Worm (Caenorhabditis elegans) whole organism, late embryonic: Measurements from ENCODE around the gene mtcu-2.
A peak's percentile ranks its signal among the peaks of the same experiment; 100 is the strongest.

ENCODE experiments used
- C08G9.2 ChIP-seq: sonication (generic microtip); optimal IDR thresholded peaks from 2 replicates; lab custom pipeline; 2016; ENCODE audit warnings: mild to moderate bottlenecking, missing genetic modification characterization, moderate library complexity, missing compliant biosample characterization
- C38D4.7 ChIP-seq: fragments of 200-800 bp; sonication (Bioruptor generic); optimal IDR thresholded peaks from 2 replicates; lab custom pipeline; 2018; ENCODE audit warnings: mild to moderate bottlenecking, missing genetic modification characterization, moderate library complexity, missing compliant biosample characterization
- F13H6.1 ChIP-seq: sonication (generic microtip); optimal IDR thresholded peaks from 2 replicates; lab custom pipeline; 2016; ENCODE audit warnings: missing genetic modification characterization, missing compliant biosample characterization
- K02D7.2 ChIP-seq: sonication (generic microtip); optimal IDR thresholded peaks from 2 replicates; lab custom pipeline; 2017; ENCODE audit warnings: mild to moderate bottlenecking, missing genetic modification characterization, missing compliant biosample characterization
- Y22D7AL.16 ChIP-seq: sonication (generic microtip); optimal IDR thresholded peaks from 2 replicates; lab custom pipeline; 2016; ENCODE audit warnings: missing genetic modification characterization, missing compliant biosample characterization
- ceh-14 ChIP-seq: sonication (generic microtip); optimal IDR thresholded peaks from 2 replicates; lab custom pipeline; 2016; ENCODE audit warnings: missing genotype, missing genetic modification characterization, missing compliant biosample characterization
- ceh-18 ChIP-seq: sonication (generic microtip); optimal IDR thresholded peaks from 2 replicates; lab custom pipeline; 2016; ENCODE audit warnings: missing genetic modification characterization, missing compliant biosample characterization
- ceh-19 ChIP-seq: fragments of 200-800 bp; sonication (Bioruptor generic); optimal IDR thresholded peaks from 2 replicates; lab custom pipeline; 2018; ENCODE audit warnings: mild to moderate bottlenecking, missing genetic modification characterization, missing compliant biosample characterization
- ceh-2 ChIP-seq: sonication (generic microtip); optimal IDR thresholded peaks from 2 replicates; lab custom pipeline; 2016; ENCODE audit warnings: missing genotype, missing genetic modification characterization, missing compliant biosample characterization
- ceh-22 ChIP-seq: sonication (generic microtip); optimal IDR thresholded peaks from 2 replicates; lab custom pipeline; 2017; ENCODE audit warnings: missing biosample characterization, missing genetic modification characterization
- ceh-31 ChIP-seq: sonication (generic microtip); optimal IDR thresholded peaks from 2 replicates; lab custom pipeline; 2016; ENCODE audit warnings: missing genetic modification characterization, missing compliant biosample characterization
- ceh-34 ChIP-seq: sonication (generic microtip); optimal IDR thresholded peaks from 2 replicates; lab custom pipeline; 2016; ENCODE audit warnings: mild to moderate bottlenecking, missing genetic modification characterization, missing compliant biosample characterization
- ceh-45 ChIP-seq: fragments of 200-800 bp; sonication (Bioruptor generic); IDR thresholded peaks from 2 replicates; pipeline ENCODE4 v1.3.6; 2022; ENCODE audit warnings: missing genetic modification reagents, missing genetic modification characterization, missing compliant biosample characterization
- ceh-48 ChIP-seq: sonication (generic microtip); optimal IDR thresholded peaks from 2 replicates; lab custom pipeline; 2016; ENCODE audit warnings: missing genetic modification characterization, inconsistent platforms, missing compliant biosample characterization
- ceh-6 ChIP-seq: fragments of 200-800 bp; sonication (Bioruptor generic); optimal IDR thresholded peaks from 2 replicates; lab custom pipeline; 2018; ENCODE audit warnings: mild to moderate bottlenecking, missing genetic modification characterization, missing compliant biosample characterization
- dmd-4 ChIP-seq: sonication (generic microtip); optimal IDR thresholded peaks from 2 replicates; lab custom pipeline; 2016; ENCODE audit warnings: borderline replicate concordance, missing genetic modification characterization, missing compliant biosample characterization
- elt-2 ChIP-seq: sonication (generic microtip); optimal IDR thresholded peaks from 2 replicates; lab custom pipeline; 2016; ENCODE audit warnings: missing genetic modification reagents, missing genetic modification characterization, missing compliant biosample characterization
- fax-1 ChIP-seq: sonication (generic microtip); optimal IDR thresholded peaks from 2 replicates; lab custom pipeline; 2016; ENCODE audit warnings: missing genotype, missing genetic modification characterization, missing compliant biosample characterization
- hlh-13 ChIP-seq: fragments of 200-800 bp; sonication (Bioruptor generic); optimal IDR thresholded peaks from 2 replicates; lab custom pipeline; 2018; ENCODE audit warnings: mild to moderate bottlenecking, missing genetic modification characterization, missing compliant biosample characterization
- hlh-6 ChIP-seq: sonication (generic microtip); optimal IDR thresholded peaks from 2 replicates; lab custom pipeline; 2016; ENCODE audit warnings: missing genotype, missing genetic modification characterization, missing compliant biosample characterization
- hlh-8 ChIP-seq: sonication (generic microtip); optimal IDR thresholded peaks from 2 replicates; lab custom pipeline; 2016; ENCODE audit warnings: missing genotype, missing genetic modification characterization, missing compliant biosample characterization
- lin-11 ChIP-seq: fragments of 200-800 bp; sonication (Bioruptor generic); optimal IDR thresholded peaks from 2 replicates; lab custom pipeline; 2018; ENCODE audit warnings: mild to moderate bottlenecking, missing genetic modification characterization, missing compliant biosample characterization
- nfya-1 ChIP-seq: sonication (generic microtip); optimal IDR thresholded peaks from 2 replicates; lab custom pipeline; 2017; ENCODE audit warnings: missing genetic modification characterization, mild to moderate bottlenecking, missing compliant biosample characterization, antibody characterized with exemption, moderate library complexity
- nhr-232 ChIP-seq: sonication (generic microtip); optimal IDR thresholded peaks from 2 replicates; lab custom pipeline; 2016; ENCODE audit warnings: missing genetic modification characterization, missing compliant biosample characterization
- odd-2 ChIP-seq: sonication (generic microtip); optimal IDR thresholded peaks from 2 replicates; lab custom pipeline; 2017; ENCODE audit warnings: antibody characterized with exemption, mild to moderate bottlenecking, missing genetic modification characterization, missing compliant biosample characterization
- pag-3 ChIP-seq: sonication (generic microtip); optimal IDR thresholded peaks from 2 replicates; lab custom pipeline; 2016; ENCODE audit warnings: missing compliant biosample characterization, missing genetic modification characterization, borderline replicate concordance
- pros-1 ChIP-seq: fragments of 150-350 bp; optimal IDR thresholded peaks from 2 replicates; lab custom pipeline; 2014; ENCODE audit warnings: missing biosample characterization, missing genetic modification reagents, missing genetic modification characterization
- ref-2 ChIP-seq: sonication (generic microtip); optimal IDR thresholded peaks from 2 replicates; lab custom pipeline; 2016; ENCODE audit warnings: missing genetic modification characterization, missing compliant biosample characterization
- sdc-2 ChIP-seq: sonication (generic microtip); optimal IDR thresholded peaks from 2 replicates; lab custom pipeline; 2016; ENCODE audit warnings: missing genotype, missing genetic modification characterization, missing compliant biosample characterization
- syd-9 ChIP-seq: sonication (generic microtip); optimal IDR thresholded peaks from 2 replicates; lab custom pipeline; 2016; ENCODE audit warnings: mild to moderate bottlenecking, missing genetic modification characterization, moderate library complexity, missing compliant biosample characterization
- tbx-2 ChIP-seq: sonication (generic microtip); optimal IDR thresholded peaks from 2 replicates; lab custom pipeline; 2016; ENCODE audit warnings: missing genetic modification characterization, missing compliant biosample characterization
- unc-42 ChIP-seq: sonication (generic microtip); optimal IDR thresholded peaks from 2 replicates; lab custom pipeline; 2016; ENCODE audit warnings: missing genotype, missing genetic modification characterization, missing compliant biosample characterization
- unc-55 ChIP-seq: sonication (generic microtip); optimal IDR thresholded peaks from 2 replicates; lab custom pipeline; 2017; ENCODE audit warnings: missing biosample characterization, missing genetic modification reagents, missing genetic modification characterization

mtcu-2 gene

ce11 chrII:9986635-9987575, 46.1 kb downstream of the mtcu-2 start:
- TF ChIP-seq ceh-48 (tag; lab: Kevin White, UChicago) (no peak), hlh-8 (tag; lab: Kevin White, UChicago) (peak; percentile 27), ceh-18 (tag; lab: Kevin White, UChicago) (peak; percentile 16)

DNA sequence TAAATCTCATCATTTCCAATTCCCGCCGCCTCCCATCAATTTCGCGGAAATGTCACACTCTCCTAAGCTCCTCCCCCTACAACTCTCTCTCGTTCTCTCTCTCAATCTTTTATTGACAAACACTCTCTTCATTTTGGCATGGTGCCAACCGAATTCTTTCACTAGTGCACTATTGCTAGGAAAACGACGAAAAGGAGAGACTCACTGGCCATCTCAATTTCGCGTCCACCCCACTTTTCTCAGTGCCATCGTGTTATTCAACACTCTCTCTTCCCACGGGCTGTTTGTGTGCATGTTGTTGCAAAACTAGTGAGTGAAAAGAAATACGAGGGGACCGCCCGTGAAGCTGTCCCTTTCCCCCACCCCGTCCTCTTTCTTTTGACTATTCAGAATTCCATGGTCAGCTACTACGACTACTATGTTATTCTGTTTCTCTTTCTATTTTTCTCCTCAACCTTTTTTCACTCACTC, 48.1 kb downstream of the mtcu-2 start:
- peak; percentile 45 for TF ChIP-seq ceh-14 (tag; lab: Kevin White, UChicago)
- peak; percentile 32 for TF ChIP-seq ref-2 (tag; lab: Kevin White, UChicago)
- peak; percentile 86 for TF ChIP-seq ceh-31 (tag; lab: Kevin White, UChicago)
- TF ChIP-seq Y22D7AL.16 (tag; lab: Kevin White, UChicago), result no peak
- no peak for TF ChIP-seq hlh-13
- TF ChIP-seq fax-1 (tag; lab: Kevin White, UChicago), result peak; percentile 24
- no peak for TF ChIP-seq elt-2 (tag; lab: Kevin White, UChicago)
- TF ChIP-seq unc-55, result peak; percentile 84
- TF ChIP-seq C38D4.7 (GFP tag; lab: Kevin White, UChicago), result no peak
- no peak for TF ChIP-seq dmd-4 (tag; lab: Kevin White, UChicago)
- no peak for TF ChIP-seq ceh-45
- TF ChIP-seq ceh-18 (tag; lab: Kevin White, UChicago), result peak; percentile 93
- peak; percentile 22 for TF ChIP-seq nfya-1 (tag; lab: Kevin White, UChicago)
- TF ChIP-seq ceh-34 (tag; lab: Kevin White, UChicago), result peak; percentile 86
- TF ChIP-seq F13H6.1 (tag; lab: Kevin White, UChicago), result peak; percentile 20
- peak; percentile 30 for TF ChIP-seq ceh-2 (tag; lab: Kevin White, UChicago)
- TF ChIP-seq ceh-19 (GFP tag; lab: Kevin White, UChicago), result peak; percentile 45
- TF ChIP-seq ceh-48 (tag; lab: Kevin White, UChicago), result peak; percentile 29
- TF ChIP-seq C08G9.2 (tag; lab: Kevin White, UChicago), result peak; percentile 37
- TF ChIP-seq pros-1 (tag; lab: Kevin White, UChicago), result peak; percentile 4
- TF ChIP-seq hlh-6 (tag; lab: Kevin White, UChicago), result peak; percentile 13
- peak; percentile 39 for TF ChIP-seq sdc-2
- TF ChIP-seq tbx-2 (tag; lab: Kevin White, UChicago), result peak; percentile 36
- TF ChIP-seq syd-9 (tag; lab: Kevin White, UChicago), result peak; percentile 11
- peak; percentile 31 for TF ChIP-seq ceh-22 (tag; lab: Kevin White, UChicago)
- peak; percentile 78 for TF ChIP-seq unc-42 (tag; lab: Kevin White, UChicago)

DNA sequence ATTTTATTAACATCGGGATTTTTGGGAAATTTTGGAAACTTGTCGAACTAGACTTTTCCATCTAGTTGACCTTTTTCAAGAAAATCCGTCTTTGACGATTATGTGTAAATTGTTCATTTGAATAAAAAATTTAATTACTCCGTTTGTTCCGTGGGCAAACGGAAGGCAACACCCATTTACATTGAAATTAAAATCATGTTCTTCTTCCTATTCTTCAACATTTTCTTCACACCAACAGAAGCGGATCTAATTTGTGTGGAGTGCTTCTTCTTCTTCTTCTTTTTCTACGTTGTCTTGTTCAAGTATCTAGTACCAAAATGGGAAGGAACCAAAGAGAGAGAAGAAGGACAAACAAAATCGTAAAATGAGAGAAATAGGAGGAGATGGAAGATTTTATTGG, 50.6 kb downstream of the mtcu-2 start:
- TF ChIP-seq ceh-6 (GFP tag; lab: Kevin White, UChicago) (no peak), ceh-31 (tag; lab: Kevin White, UChicago) (peak; percentile 42), odd-2 (no peak), K02D7.2 (tag; lab: Kevin White, UChicago) (no peak), unc-42 (tag; lab: Kevin White, UChicago) (peak; percentile 81), sdc-2 (no peak)

- TF ChIP-seq C38D4.7 (GFP tag; lab: Kevin White, UChicago) (no peak), nhr-232 (no peak), ceh-19 (GFP tag; lab: Kevin White, UChicago) (no peak), pag-3 (tag; lab: Kevin White, UChicago) (no peak), lin-11 (tag; lab: Kevin White, UChicago) (no peak), syd-9 (tag; lab: Kevin White, UChicago) (no peak), ceh-48 (tag; lab: Kevin White, UChicago) (no peak), ceh-31 (tag; lab: Kevin White, UChicago) (no peak), ceh-6 (GFP tag; lab: Kevin White, UChicago) (no peak), fax-1 (tag; lab: Kevin White, UChicago) (no peak), nfya-1 (tag; lab: Kevin White, UChicago) (no peak), ceh-22 (tag; lab: Kevin White, UChicago) (no peak)
Measured at ce11 chrII:9981760-9982159, 51.3 kb downstream of the mtcu-2 start, which contains the start of gene sdz-38. Gene sdz-38 (minus strand): TSS chrII:9981860.
